Fruit fly (Drosophila melanogaster) whole organism, embryonic: ENCODE data around the gene Spn38F.

Source experiments
- Antp ChIP-seq: fragments of 200-800 bp; sonication (Bioruptor generic); optimal IDR thresholded peaks from 3 replicates; lab custom pipeline; 2016; ENCODE audit warnings: missing biosample characterization, missing genetic modification characterization
- Atf-2 ChIP-seq: fragments of 200-800 bp; sonication (Bioruptor generic); optimal IDR thresholded peaks from 2 replicates; lab custom pipeline; 2016; ENCODE audit warnings: missing biosample characterization, missing genetic modification characterization
- BEAF-32 ChIP-seq: fragments of 200-800 bp; sonication (Bioruptor generic); optimal IDR thresholded peaks from 3 replicates; lab custom pipeline; 2017; ENCODE audit warnings: missing biosample characterization, missing genetic modification characterization, mild to moderate bottlenecking, moderate library complexity, missing genetic modification reagents
- Blimp-1 ChIP-seq: fragments of 200-800 bp; sonication (Bioruptor generic); optimal IDR thresholded peaks from 3 replicates; lab custom pipeline; 2018; ENCODE audit warnings: missing biosample characterization, missing genetic modification characterization, mild to moderate bottlenecking, moderate library complexity, missing genetic modification reagents
- CG10565 ChIP-seq: fragments of 200-800 bp; sonication (Bioruptor generic); optimal IDR thresholded peaks from 3 replicates; lab custom pipeline; 2016; ENCODE audit warnings: missing biosample characterization, mild to moderate bottlenecking, missing genetic modification characterization
- CG12071 ChIP-seq: fragments of 200-800 bp; sonication (Bioruptor generic); optimal IDR thresholded peaks from 3 replicates; lab custom pipeline; 2018; ENCODE audit warnings: missing biosample characterization, mild to moderate bottlenecking, missing genetic modification characterization
- CG13894 ChIP-seq: fragments of 200-800 bp; sonication (Bioruptor generic); optimal IDR thresholded peaks from 3 replicates; lab custom pipeline; 2018; ENCODE audit warnings: missing biosample characterization, mild to moderate bottlenecking, missing genetic modification characterization, moderate library complexity
- CG15269 ChIP-seq: fragments of 200-800 bp; sonication (Bioruptor generic); optimal IDR thresholded peaks from 2 replicates; lab custom pipeline; 2018; ENCODE audit warnings: missing biosample characterization, mild to moderate bottlenecking, missing genetic modification characterization, moderate library complexity
- CG15514 ChIP-seq: fragments of 200-800 bp; sonication (Bioruptor generic); optimal IDR thresholded peaks from 3 replicates; lab custom pipeline; 2017; ENCODE audit warnings: missing biosample characterization, missing genetic modification characterization, mild to moderate bottlenecking, moderate library complexity, missing genetic modification reagents
- CG15696 ChIP-seq: fragments of 200-800 bp; sonication (Bioruptor generic); optimal IDR thresholded peaks from 2 replicates; lab custom pipeline; 2019; ENCODE audit warnings: missing biosample characterization, mild to moderate bottlenecking, missing genetic modification characterization, moderate library complexity
- CG1832 ChIP-seq: fragments of 200-800 bp; sonication (Bioruptor generic); optimal IDR thresholded peaks from 2 replicates; lab custom pipeline; 2017; ENCODE audit warnings: missing biosample characterization, mild to moderate bottlenecking, missing genetic modification characterization, inconsistent platforms
- CG30403 ChIP-seq: fragments of 200-800 bp; sonication (Bioruptor generic); optimal IDR thresholded peaks from 3 replicates; lab custom pipeline; 2016; ENCODE audit warnings: missing biosample characterization, missing genetic modification characterization
- CG3281 ChIP-seq: fragments of 200-800 bp; sonication (Bioruptor generic); optimal IDR thresholded peaks from 3 replicates; lab custom pipeline; 2017; ENCODE audit warnings: missing biosample characterization, mild to moderate bottlenecking, missing genetic modification characterization
- CG4854 ChIP-seq: fragments of 200-800 bp; sonication (Bioruptor generic); optimal IDR thresholded peaks from 2 replicates; lab custom pipeline; 2016; ENCODE audit warnings: missing biosample characterization, missing genetic modification characterization, inconsistent platforms
- CG5245 ChIP-seq: fragments of 200-800 bp; sonication (Bioruptor generic); optimal IDR thresholded peaks from 3 replicates; lab custom pipeline; 2016; ENCODE audit warnings: missing biosample characterization, missing genetic modification characterization
- CG6813 ChIP-seq: fragments of 200-800 bp; sonication (Bioruptor generic); optimal IDR thresholded peaks from 2 replicates; lab custom pipeline; 2017; ENCODE audit warnings: missing biosample characterization, missing genetic modification characterization, mild to moderate bottlenecking, moderate library complexity, missing genetic modification reagents
- CG6854 ChIP-seq: fragments of 200-800 bp; sonication (Bioruptor generic); optimal IDR thresholded peaks from 3 replicates; lab custom pipeline; 2017; ENCODE audit warnings: missing biosample characterization, mild to moderate bottlenecking, missing genetic modification characterization
- CG9932 ChIP-seq: fragments of 200-800 bp; sonication (Bioruptor generic); IDR thresholded peaks from 2 replicates; pipeline ENCODE4 v1.3.6; 2022; ENCODE audit warnings: missing biosample characterization, missing genetic modification characterization
- Camta ChIP-seq: fragments of 200-800 bp; sonication (Bioruptor generic); optimal IDR thresholded peaks from 2 replicates; lab custom pipeline; 2016; ENCODE audit warnings: missing biosample characterization, missing genetic modification characterization
- D ChIP-seq, 2 experiments: fragments of 200-800 bp in 1 of 2; fragments of >200 bp in 1 of 2; sonication (Bioruptor generic) in 1 of 2; optimal IDR thresholded peaks; 2 replicates in 1 of 2; 3 replicates in 1 of 2; lab custom pipeline; 2017; ENCODE audit warnings: mild to moderate bottlenecking in 1 of 2, missing biosample characterization in 1 of 2, missing genetic modification characterization in 1 of 2, missing genetic modification reagents in 1 of 2
- D19B ChIP-seq: fragments of 200-800 bp; sonication (Bioruptor generic); optimal IDR thresholded peaks from 2 replicates; lab custom pipeline; 2017; ENCODE audit warnings: missing biosample characterization, mild to moderate bottlenecking, missing genetic modification characterization
- Deaf1 ChIP-seq: fragments of 200-800 bp; optimal IDR thresholded peaks from 3 replicates; lab custom pipeline; 2019; ENCODE audit warnings: missing biosample characterization, mild to moderate bottlenecking, missing genetic modification characterization, moderate library complexity
- Dip2 ChIP-seq: fragments of 200-800 bp; sonication (Bioruptor generic); IDR thresholded peaks from 2 replicates; pipeline ENCODE4 v1.3.6; 2022; ENCODE audit warnings: missing biosample characterization, missing genetic modification characterization
- Doc3 ChIP-seq: fragments of 200-800 bp; sonication (Bioruptor generic); IDR thresholded peaks from 3 replicates; pipeline ENCODE4 v1.3.6; 2022; ENCODE audit warnings: missing biosample characterization, missing genetic modification characterization; ENCODE audit not compliant: partially characterized antibody
- ERR ChIP-seq: fragments of 200-800 bp; sonication (Bioruptor generic); optimal IDR thresholded peaks from 2 replicates; lab custom pipeline; 2016; ENCODE audit warnings: missing biosample characterization, missing genetic modification characterization
- Hand ChIP-seq: fragments of 200-800 bp; sonication (Bioruptor generic); optimal IDR thresholded peaks from 2 replicates; lab custom pipeline; 2017; ENCODE audit warnings: mild to moderate bottlenecking, missing biosample characterization, missing genetic modification reagents, missing genetic modification characterization
- Jarid2 ChIP-seq: fragments of 200-800 bp; sonication (Bioruptor generic); optimal IDR thresholded peaks from 3 replicates; lab custom pipeline; 2017; ENCODE audit warnings: mild to moderate bottlenecking, missing biosample characterization, missing genetic modification reagents, missing genetic modification characterization
- Kr ChIP-seq: fragments of 200-800 bp; sonication (Bioruptor generic); optimal IDR thresholded peaks from 2 replicates; lab custom pipeline; 2017; ENCODE audit warnings: missing biosample characterization, mild to moderate bottlenecking, missing genetic modification characterization
- Optix ChIP-seq: fragments of 200-800 bp; sonication (Bioruptor generic); IDR thresholded peaks from 3 replicates; pipeline ENCODE4 v1.3.6; 2022; ENCODE audit warnings: missing biosample characterization, missing genetic modification characterization
- Poxn ChIP-seq: fragments of 200-800 bp; sonication (Bioruptor generic); IDR thresholded peaks from 2 replicates; pipeline ENCODE4 v1.3.6; 2022; ENCODE audit warnings: missing biosample characterization, missing genetic modification characterization
- amos ChIP-seq: fragments of 200-800 bp; sonication (Bioruptor generic); IDR thresholded peaks from 2 replicates; pipeline ENCODE4 v1.3.6; 2022; ENCODE audit warnings: missing biosample characterization, missing genetic modification characterization; ENCODE audit not compliant: partially characterized antibody
- ase ChIP-seq: fragments of 200-800 bp; sonication (Bioruptor generic); IDR thresholded peaks from 3 replicates; pipeline ENCODE4 v1.3.6; 2022; ENCODE audit warnings: missing biosample characterization, missing genetic modification characterization
- br ChIP-seq: fragments of >200 bp; optimal IDR thresholded peaks from 2 replicates; lab custom pipeline; 2017
- corto ChIP-seq: fragments of 200-800 bp; sonication (Bioruptor generic); optimal IDR thresholded peaks from 2 replicates; lab custom pipeline; 2016; ENCODE audit warnings: missing biosample characterization, mild to moderate bottlenecking, missing genetic modification characterization, moderate library complexity
- gcm2 ChIP-seq: fragments of 200-800 bp; sonication (Bioruptor generic); optimal IDR thresholded peaks from 2 replicates; lab custom pipeline; 2016; ENCODE audit warnings: missing biosample characterization, missing genetic modification characterization
- hth ChIP-seq: fragments of >200 bp; optimal IDR thresholded peaks from 2 replicates; lab custom pipeline; 2017; ENCODE audit warnings: inconsistent platforms
- ken ChIP-seq: fragments of 200-800 bp; sonication (Bioruptor generic); IDR thresholded peaks from 3 replicates; pipeline ENCODE4 v1.3.6; 2022; ENCODE audit warnings: missing biosample characterization, missing genetic modification characterization
- klu ChIP-seq: fragments of 200-800 bp; sonication (Bioruptor generic); IDR thresholded peaks from 2 replicates; pipeline ENCODE4 v1.3.6; 2022; ENCODE audit warnings: missing biosample characterization, missing genetic modification characterization
- lov ChIP-seq, 2 experiments: fragments of 200-800 bp in 1 of 2; fragments of >200 bp in 1 of 2; sonication (Bioruptor generic) in 1 of 2; IDR thresholded peaks in 1 of 2; optimal IDR thresholded peaks in 1 of 2; 2 replicates in 1 of 2; 3 replicates in 1 of 2; pipeline versions ENCODE4 v1.3.6 to Lab custom; 2017 to 2022; ENCODE audit warnings: missing biosample characterization in 1 of 2, missing genetic modification characterization in 1 of 2
- maf-S ChIP-seq: fragments of 200-800 bp; sonication (Bioruptor generic); optimal IDR thresholded peaks from 2 replicates; lab custom pipeline; 2016; ENCODE audit warnings: missing biosample characterization, missing genetic modification characterization
- oc ChIP-seq: fragments of 200-800 bp; sonication (Bioruptor generic); optimal IDR thresholded peaks from 2 replicates; lab custom pipeline; 2018; ENCODE audit warnings: missing biosample characterization, mild to moderate bottlenecking, missing genetic modification characterization, moderate library complexity
- peb ChIP-seq: fragments of 200-800 bp; sonication (Bioruptor generic); IDR thresholded peaks from 2 replicates; pipeline ENCODE4 v1.3.6; 2022; ENCODE audit warnings: missing biosample characterization, missing genetic modification characterization
- prd ChIP-seq, 3 experiments: fragments of >200 bp in 2 of 3; fragments of 200-800 bp in 1 of 3; sonication (Bioruptor generic) in 1 of 3; optimal IDR thresholded peaks in 2 of 3; IDR thresholded peaks in 1 of 3; 2 replicates in 2 of 3; 3 replicates in 1 of 3; pipeline versions ENCODE4 v1.3.6 to Lab custom; 2017 to 2022; ENCODE audit warnings: missing biosample characterization in 1 of 3, missing genetic modification characterization in 1 of 3
- repo ChIP-seq: fragments of 200-800 bp; sonication (Bioruptor generic); optimal IDR thresholded peaks from 2 replicates; lab custom pipeline; 2016; ENCODE audit warnings: missing biosample characterization, missing genetic modification characterization
- ro ChIP-seq: fragments of 200-800 bp; sonication (Bioruptor generic); IDR thresholded peaks from 2 replicates; pipeline ENCODE4 v1.3.6; 2022; ENCODE audit warnings: missing biosample characterization, missing genetic modification characterization
- sima ChIP-seq: fragments of 200-800 bp; sonication (Bioruptor generic); optimal IDR thresholded peaks from 2 replicates; lab custom pipeline; 2016; ENCODE audit warnings: missing biosample characterization, missing genetic modification characterization
- stc ChIP-seq: fragments of 200-800 bp; sonication (Bioruptor generic); IDR thresholded peaks from 2 replicates; pipeline ENCODE4 v1.3.6; 2022; ENCODE audit warnings: missing biosample characterization, missing genetic modification characterization
- zfh1 ChIP-seq: fragments of 200-800 bp; sonication (Bioruptor generic); IDR thresholded peaks from 3 replicates; pipeline ENCODE4 v1.3.6; 2022; ENCODE audit warnings: missing biosample characterization, missing genetic modification characterization

Gene Spn38F

dm6 chr2L:20796758-20797514 lies 40.8 kb downstream of the Spn38F start, which contains the start of gene vari (continued):
- TF ChIP-seq CG15696 (tag; lab: Kevin White, UChicago) (no peak), prd (optimal IDR thresholded peaks at IDR 0.05; lab: Kevin White, UChicago) (no peak), prd (GFP tag; IDR thresholded peaks at IDR 0.05; lab: Robert Waterston, UW) (no peak), D (optimal IDR thresholded peaks at IDR 0.05; lab: Kevin White, UChicago) (no peak), D (GFP tag; optimal IDR thresholded peaks at IDR 0.05; lab: Kevin White, UChicago) (no peak), CG4854 (GFP tag; lab: Kevin White, UChicago) (no peak), lov (optimal IDR thresholded peaks at IDR 0.05; lab: Kevin White, UChicago) (no peak), lov (GFP tag; IDR thresholded peaks at IDR 0.05; lab: Robert Waterston, UW) (no peak), sima (no peak), repo (GFP tag; lab: Kevin White, UChicago) (no peak), oc (no peak), Dip2 (no peak), zfh1 (no peak), D19B (no peak), gcm2 (GFP tag; lab: Kevin White, UChicago) (no peak), CG5245 (no peak), ken (GFP tag; lab: Robert Waterston, UW) (0 out of 3 replicates have a peak, but pooled peaks have one; percentile 26), Antp (GFP tag; lab: Kevin White, UChicago) (no peak), CG30403 (GFP tag; lab: Kevin White, UChicago) (no peak), Deaf1 (no peak), Jarid2 (GFP tag; lab: Kevin White, UChicago) (peak; percentile 84), ase (no peak), Kr (no peak), corto (GFP tag; lab: Kevin White, UChicago) (no peak), Camta (no peak), klu (GFP tag; lab: Robert Waterston, UW) (no peak), amos (GFP tag; lab: Robert Waterston, UW) (peak; percentile 19; the same call in 1 of the 2 replicates), CG6813 (GFP tag; lab: Kevin White, UChicago) (no peak), hth (lab: Kevin White, UChicago) (no peak), CG15514 (GFP tag; lab: Kevin White, UChicago) (no peak), CG3281 (no peak), CG12071 (GFP tag; lab: Kevin White, UChicago) (peak; percentile 20), CG10565 (no peak), maf-S (GFP tag; lab: Kevin White, UChicago) (no peak), CG1832 (no peak), Doc3 (no peak), stc (GFP tag; lab: Robert Waterston, UW) (peak; percentile 13; the same call in 1 of the 2 replicates), ERR (GFP tag; lab: Kevin White, UChicago) (no peak), br (lab: Kevin White, UChicago) (no peak), Optix (GFP tag; lab: Robert Waterston, UW) (no peak), Blimp-1 (GFP tag; lab: Kevin White, UChicago) (no peak), Hand (no peak), Poxn (no peak), Atf-2 (GFP tag; lab: Kevin White, UChicago) (no peak), CG13894 (tag; lab: Kevin White, UChicago) (peak; percentile 61), CG15269 (tag; lab: Kevin White, UChicago) (peak; percentile 18), ro (GFP tag; lab: Robert Waterston, UW) (no peak), peb (GFP tag; lab: Robert Waterston, UW) (no peak), CG9932 (GFP tag; lab: Robert Waterston, UW) (no peak), CG6854 (GFP tag; lab: Kevin White, UChicago) (no peak), BEAF-32 (no peak)
